Worm (Caenorhabditis elegans) whole organism, mixed stage, embryonic: ENCODE measurements around the gene B0285.3.

Experiments used
- ces-1 ChIP-seq: fragments of 150-350 bp; optimal IDR thresholded peaks from 2 replicates; lab custom pipeline; 2014; ENCODE audit warnings: missing biosample characterization, missing genetic modification reagents, missing genetic modification characterization
- cnd-1 ChIP-seq: fragments of 200-800 bp; sonication (Bioruptor generic); optimal IDR thresholded peaks from 2 replicates; lab custom pipeline; 2018; ENCODE audit warnings: mild to moderate bottlenecking, missing genetic modification characterization, missing compliant biosample characterization
- elt-1 ChIP-seq: sonication (generic microtip); optimal IDR thresholded peaks from 2 replicates; lab custom pipeline; 2017; ENCODE audit warnings: missing genetic modification characterization, mild to moderate bottlenecking, missing compliant biosample characterization, antibody characterized with exemption, moderate library complexity, borderline replicate concordance; ENCODE audit not compliant: insufficient read depth
- elt-3 ChIP-seq: fragments of 150-350 bp; optimal IDR thresholded peaks from 2 replicates; lab custom pipeline; 2014; ENCODE audit warnings: missing biosample characterization, missing genetic modification characterization
- lin-13 ChIP-seq: fragments of 150-350 bp; optimal IDR thresholded peaks from 2 replicates; lab custom pipeline; 2014; ENCODE audit warnings: missing biosample characterization, missing genetic modification characterization
- nhr-237 ChIP-seq: fragments of 150-350 bp; optimal IDR thresholded peaks from 2 replicates; lab custom pipeline; 2014; ENCODE audit warnings: missing biosample characterization, missing genetic modification characterization
- sem-2 ChIP-seq: fragments of 200-800 bp; sonication (Bioruptor generic); optimal IDR thresholded peaks from 2 replicates; lab custom pipeline; 2018; ENCODE audit warnings: mild to moderate bottlenecking, missing genetic modification characterization, missing compliant biosample characterization
- snpc-4 ChIP-seq: fragments of 150-350 bp; optimal IDR thresholded peaks from 2 replicates; lab custom pipeline; 2014; ENCODE audit warnings: missing biosample characterization, missing genetic modification characterization
- unc-120 ChIP-seq: sonication (generic microtip); optimal IDR thresholded peaks from 2 replicates; lab custom pipeline; 2017; ENCODE audit warnings: missing genetic modification characterization, missing compliant biosample characterization; ENCODE audit not compliant: poor library complexity, severe bottlenecking
- unc-39 ChIP-seq: fragments of 150-350 bp; optimal IDR thresholded peaks from 2 replicates; lab custom pipeline; 2014; ENCODE audit warnings: missing biosample characterization, missing genetic modification characterization
- unc-62 ChIP-seq: fragments of 150-350 bp; optimal IDR thresholded peaks from 2 replicates; lab custom pipeline; 2014; ENCODE audit warnings: missing biosample characterization, missing genetic modification reagents, missing genetic modification characterization
- ztf-11 ChIP-seq: fragments of 150-350 bp; optimal IDR thresholded peaks from 2 replicates; lab custom pipeline; 2014; ENCODE audit warnings: missing biosample characterization, missing genetic modification characterization

DNA sequence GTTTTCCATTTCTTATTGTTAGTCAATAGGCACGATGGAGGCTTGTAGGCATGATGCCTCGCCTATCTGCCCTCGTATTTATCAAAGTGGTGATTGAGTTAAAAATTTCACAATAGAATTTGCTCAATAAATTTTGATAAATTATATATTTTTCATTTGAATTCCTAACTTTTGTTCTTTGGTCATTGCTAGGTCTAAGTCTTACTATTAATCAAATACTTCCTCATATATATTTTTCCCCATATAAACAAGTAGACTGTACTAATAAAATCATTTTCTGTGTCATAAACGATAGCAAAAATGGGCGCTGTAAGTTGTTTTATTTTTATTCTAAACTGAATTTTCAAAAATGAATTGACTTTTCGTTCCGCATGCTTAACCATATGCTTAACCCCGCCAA lies 41.4 kb upstream of the B0285.3 start, which contains the start of gene pals-28:
- TF ChIP-seq unc-39 (tag; lab: Kevin White, UChicago) (no peak), elt-3 (tag; lab: Kevin White, UChicago) (no peak), ces-1 (GFP tag; lab: Kevin White, UChicago) (no peak), unc-120 (no peak), snpc-4 (no peak), elt-1 (tag; lab: Kevin White, UChicago) (no peak), unc-62 (GFP tag; lab: Kevin White, UChicago) (no peak), sem-2 (GFP tag; lab: Kevin White, UChicago) (no peak), cnd-1 (no peak), lin-13 (tag; lab: Kevin White, UChicago) (no peak), nhr-237 (tag; lab: Kevin White, UChicago) (no peak), ztf-11 (tag; lab: Kevin White, UChicago) (no peak)
